Worm (Caenorhabditis elegans): Measurements from ENCODE around the gene C45G9.5.

C45G9.5 gene

DNA sequence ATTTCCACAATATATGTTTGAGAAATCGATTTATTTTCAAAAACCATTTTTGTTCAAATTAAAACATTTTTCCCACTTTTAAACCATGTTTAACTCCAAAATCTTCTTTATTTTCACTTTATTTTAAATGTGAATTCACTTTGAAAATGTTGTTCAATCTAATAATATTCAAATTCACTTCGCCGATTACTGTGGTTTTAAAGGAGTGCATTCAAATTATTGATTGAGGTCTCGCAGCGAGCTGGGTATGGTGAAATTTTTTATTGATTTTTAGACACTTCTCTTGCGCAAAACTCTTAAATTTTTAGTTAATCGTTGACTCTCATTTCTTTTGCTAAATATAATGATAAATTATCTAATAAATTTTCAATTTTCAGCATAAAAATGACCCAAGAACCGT lies at the start of gene C45G9.5:
Gene C45G9.5 (plus strand): TSS at position 378 of the 400 bp plus-strand sequence.
- no peak for TF ChIP-seq him-1 (tag; optimal IDR thresholded peaks at IDR 0.05)
- no peak for TF ChIP-seq W03F9.2 (tag; optimal IDR thresholded peaks at IDR 0.05)
- no peak for TF ChIP-seq dao-5 (tag; optimal IDR thresholded peaks at IDR 0.05)

- TF ChIP-seq W03F9.2 (tag; optimal IDR thresholded peaks at IDR 0.05) (no peak), him-1 (tag; optimal IDR thresholded peaks at IDR 0.05) (no peak), dao-5 (tag; optimal IDR thresholded peaks at IDR 0.05) (no peak)
Measured at ce11 chrIII:4998956-4999425, 48.9 kb upstream of the C45G9.5 start, which contains the start of gene smcr-8. smcr-8 (plus strand) TSS chrIII:4999375.

- TF ChIP-seq dao-5 (tag; optimal IDR thresholded peaks at IDR 0.05) (no peak), him-1 (tag; optimal IDR thresholded peaks at IDR 0.05) (no peak), W03F9.2 (tag; optimal IDR thresholded peaks at IDR 0.05) (no peak)
Measured at ce11 chrIII:5002231-5002630, 45.7 kb upstream of the C45G9.5 start, which contains the start of gene R144.10. R144.10 (minus strand) TSS chrIII:5002331.

DNA sequence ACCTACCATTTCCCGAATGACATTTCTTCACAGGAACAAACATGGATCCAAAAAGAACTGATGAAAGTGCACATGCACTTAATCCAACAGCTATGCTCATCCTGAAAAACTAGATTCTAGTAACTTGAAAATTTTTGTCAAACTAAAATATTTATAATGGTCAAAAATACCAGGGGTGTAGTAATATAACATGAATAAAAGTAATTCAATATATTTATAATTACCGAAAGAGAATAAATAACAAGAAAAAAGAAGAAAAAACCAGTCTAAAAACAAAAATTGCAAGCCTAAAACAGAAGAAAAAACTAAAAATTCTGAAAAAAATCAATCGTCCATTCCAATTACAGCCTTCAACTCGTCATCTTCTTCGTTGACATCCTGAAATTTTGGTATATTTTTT lies 43.3 kb upstream of the C45G9.5 start, which contains the start of gene R144.6:
Gene R144.6 (minus strand): TSS at position 101 of the 400 bp plus-strand sequence.
- no peak for TF ChIP-seq dao-5 (tag; optimal IDR thresholded peaks at IDR 0.05)
- TF ChIP-seq him-1 (tag; optimal IDR thresholded peaks at IDR 0.05) = no peak
- no peak for TF ChIP-seq W03F9.2 (tag; optimal IDR thresholded peaks at IDR 0.05)

- TF ChIP-seq him-1 (tag; optimal IDR thresholded peaks at IDR 0.05) (no peak), dao-5 (tag; optimal IDR thresholded peaks at IDR 0.05) (no peak), W03F9.2 (tag; optimal IDR thresholded peaks at IDR 0.05) (no peak)
Measured at ce11 chrIII:5006881-5007280, 41.0 kb upstream of the C45G9.5 start, which contains the start of gene R144.12. R144.12 (minus strand) TSS chrIII:5006981.

ce11 chrIII:5008730-5009129 lies 39.2 kb upstream of the C45G9.5 start, which contains the start of gene R144.11:
R144.11 (minus strand) TSS chrIII:5008830.
- TF ChIP-seq him-1 (tag; optimal IDR thresholded peaks at IDR 0.05) (no peak), dao-5 (tag; optimal IDR thresholded peaks at IDR 0.05) (no peak), W03F9.2 (tag; optimal IDR thresholded peaks at IDR 0.05) (no peak)

DNA sequence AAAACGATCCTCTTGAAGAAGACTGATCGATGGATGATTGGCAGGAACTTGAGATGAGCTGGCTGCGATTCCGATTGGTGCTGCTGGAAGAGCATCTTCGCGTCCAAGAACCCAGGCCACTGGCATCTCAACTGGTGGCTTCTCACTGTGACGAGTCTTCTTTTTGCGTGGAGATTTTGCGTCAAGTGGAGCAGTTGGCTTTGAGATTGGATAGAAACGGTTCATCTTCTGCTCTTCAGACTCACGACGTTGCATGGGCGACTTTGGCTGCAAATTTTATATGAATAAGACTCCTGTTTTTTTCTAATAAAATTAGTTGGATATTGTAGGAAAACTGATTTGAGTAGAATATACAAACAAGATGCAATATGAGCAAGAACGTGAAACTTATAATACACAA lies 37.2 kb upstream of the C45G9.5 start:
- TF ChIP-seq dao-5 (tag; optimal IDR thresholded peaks at IDR 0.05) = no peak
- TF ChIP-seq W03F9.2 (tag; optimal IDR thresholded peaks at IDR 0.05) = no peak
- TF ChIP-seq him-1 (tag; optimal IDR thresholded peaks at IDR 0.05) = no peak

DNA sequence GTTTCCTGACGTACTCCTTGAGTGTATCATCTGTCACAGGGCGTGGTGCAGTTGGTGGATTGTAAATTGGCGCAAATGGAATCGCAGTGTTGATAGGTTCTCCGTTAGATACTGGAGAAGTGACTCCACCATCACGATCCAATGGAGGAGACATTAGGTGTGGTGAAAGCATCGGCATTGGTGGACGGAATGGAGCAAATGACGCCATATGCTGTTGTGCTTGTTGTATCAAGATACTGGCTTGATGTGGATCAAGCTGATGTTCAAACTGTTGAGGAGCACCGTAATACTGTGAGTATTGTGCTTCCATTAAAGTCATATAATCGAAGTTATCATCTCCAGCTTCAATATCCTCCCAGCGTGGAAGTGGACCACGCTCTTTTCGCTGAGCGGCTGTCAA lies 35.5 kb upstream of the C45G9.5 start:
- no peak for TF ChIP-seq him-1 (tag; optimal IDR thresholded peaks at IDR 0.05)
- TF ChIP-seq dao-5 (tag; optimal IDR thresholded peaks at IDR 0.05) = no peak
- no peak for TF ChIP-seq W03F9.2 (tag; optimal IDR thresholded peaks at IDR 0.05)

- peak; percentile 67 for TF ChIP-seq him-1 (tag; optimal IDR thresholded peaks at IDR 0.05)
- TF ChIP-seq W03F9.2 (tag; optimal IDR thresholded peaks at IDR 0.05) = peak; percentile 57
- no peak for TF ChIP-seq dao-5 (tag; optimal IDR thresholded peaks at IDR 0.05)
Measured at ce11 chrIII:5013915-5014346, 34.0 kb upstream of the C45G9.5 start.

DNA sequence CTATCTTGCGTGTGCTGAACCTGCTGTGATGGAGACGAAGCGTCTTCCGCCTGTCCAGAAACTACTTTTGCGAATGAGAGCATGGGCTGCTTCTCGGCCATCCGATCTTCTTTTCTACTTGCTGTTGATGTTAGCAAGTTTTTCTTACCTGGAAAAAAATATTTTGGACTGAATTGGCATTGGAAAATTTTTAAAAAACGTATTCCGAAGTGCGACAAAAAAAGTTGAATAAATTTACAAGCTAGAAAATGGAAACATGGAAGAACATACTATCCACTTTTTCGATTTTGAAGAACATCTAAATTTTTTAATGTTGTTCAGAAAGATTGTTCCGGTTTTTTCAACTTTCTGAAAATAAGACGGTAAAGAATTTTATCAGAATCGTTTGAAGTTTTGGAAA lies 30.4 kb upstream of the C45G9.5 start, which contains the start of gene larp-1:
Gene larp-1 (minus strand): TSS at position 101 of the 400 bp plus-strand sequence.
- no peak for TF ChIP-seq dao-5 (tag; optimal IDR thresholded peaks at IDR 0.05)
- no peak for TF ChIP-seq him-1 (tag; optimal IDR thresholded peaks at IDR 0.05)
- no peak for TF ChIP-seq W03F9.2 (tag; optimal IDR thresholded peaks at IDR 0.05)

DNA sequence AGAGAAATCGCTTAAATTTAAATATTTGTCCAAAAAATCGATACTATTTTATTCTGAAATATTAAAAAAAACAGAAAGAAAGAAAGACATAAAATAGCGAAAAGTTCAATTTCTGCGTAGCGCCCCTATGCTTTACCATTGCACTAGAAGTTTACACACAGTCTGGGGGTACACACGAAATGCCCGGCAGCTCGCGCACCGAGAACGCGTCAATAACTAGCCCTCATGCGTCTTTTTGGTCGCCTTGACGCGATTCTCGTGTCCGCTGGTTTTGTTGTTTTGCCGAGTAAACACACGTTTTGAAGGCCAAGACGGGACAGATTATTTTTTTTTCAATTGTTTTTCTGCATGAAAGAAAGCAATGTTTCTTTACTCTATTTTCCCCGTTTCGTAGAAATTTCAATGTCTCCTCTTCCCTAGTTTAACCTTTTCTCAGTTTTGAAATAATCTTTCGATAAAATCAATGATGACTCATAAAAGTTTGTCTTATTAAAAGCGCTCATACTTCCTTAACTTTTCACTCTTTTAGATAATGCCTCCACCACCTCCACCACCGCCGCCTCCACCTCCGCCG lies 29.7 kb upstream of the C45G9.5 start, which contains the start of gene wip-1:
Gene wip-1 (plus strand): TSS at position 524 of the 574 bp plus-strand sequence.
- TF ChIP-seq W03F9.2 (tag; optimal IDR thresholded peaks at IDR 0.05) = peak; percentile 98
- TF ChIP-seq dao-5 (tag; optimal IDR thresholded peaks at IDR 0.05) = peak; percentile 72
- peak; percentile 98 for TF ChIP-seq him-1 (tag; optimal IDR thresholded peaks at IDR 0.05)

DNA sequence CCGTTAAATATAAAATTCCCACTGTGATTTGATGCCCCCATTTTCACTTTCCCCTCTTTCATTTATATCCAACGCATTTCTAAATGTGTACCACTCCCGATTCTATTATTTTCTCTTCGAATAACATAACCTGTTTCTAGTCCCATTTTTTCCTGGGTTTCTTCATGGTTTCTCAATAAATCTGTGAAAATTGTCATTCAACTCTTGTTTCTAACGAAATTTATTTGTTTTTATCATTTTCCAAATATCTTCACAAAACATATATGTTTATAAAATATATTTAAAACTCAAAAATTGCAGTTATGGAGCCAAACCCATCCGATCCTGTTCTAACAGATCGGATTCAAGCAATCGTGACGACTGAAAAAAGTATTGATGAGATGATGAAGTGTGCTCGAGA lies 27.0 kb upstream of the C45G9.5 start, which contains the start of gene mdt-11:
Gene mdt-11 (plus strand): TSS at position 301 of the 400 bp plus-strand sequence.
- TF ChIP-seq dao-5 (tag; optimal IDR thresholded peaks at IDR 0.05) (no peak), him-1 (tag; optimal IDR thresholded peaks at IDR 0.05) (no peak), W03F9.2 (tag; optimal IDR thresholded peaks at IDR 0.05) (no peak)

DNA sequence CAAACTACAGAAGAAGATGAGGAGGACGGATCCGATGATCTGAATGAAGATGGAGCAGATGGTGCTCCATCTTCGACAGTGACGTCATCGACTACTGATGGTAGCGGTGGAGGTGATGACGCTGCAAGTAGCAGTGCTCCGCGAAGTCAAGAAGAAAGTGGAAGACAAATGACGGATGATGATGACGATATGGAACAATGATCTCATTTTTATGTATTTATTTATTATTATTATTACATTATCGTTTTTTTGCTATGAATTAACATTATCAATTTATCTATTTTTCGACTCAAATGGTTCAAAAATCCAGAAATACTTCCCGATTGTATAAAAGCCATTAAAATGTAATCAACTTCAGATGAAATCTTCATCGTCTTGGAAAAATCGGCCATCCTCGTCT lies 26.2 kb upstream of the C45G9.5 start, which contains the start of gene R144.3:
Gene R144.3 (plus strand): TSS at position 301 of the 400 bp plus-strand sequence.
- TF ChIP-seq dao-5 (tag; optimal IDR thresholded peaks at IDR 0.05) (no peak), W03F9.2 (tag; optimal IDR thresholded peaks at IDR 0.05) (no peak), him-1 (tag; optimal IDR thresholded peaks at IDR 0.05) (no peak)

DNA sequence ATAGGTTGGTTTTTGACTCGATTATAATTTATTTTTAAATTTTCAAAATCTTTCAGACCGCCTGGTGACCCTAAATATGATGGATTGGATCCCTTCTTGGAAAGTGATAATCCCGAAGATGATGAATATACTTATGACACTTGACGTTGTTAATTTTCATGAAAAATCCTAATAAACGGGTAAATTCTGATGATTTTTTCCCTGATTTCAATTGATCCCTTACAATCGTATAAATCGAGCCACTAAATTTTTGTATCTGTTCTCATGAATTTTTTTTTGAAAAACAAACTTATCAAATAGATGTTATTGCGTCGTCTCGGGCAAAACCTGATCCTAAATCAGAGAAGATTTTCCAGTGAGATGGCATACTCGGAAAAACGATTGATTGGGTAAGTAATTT lies 25.0 kb upstream of the C45G9.5 start, which contains the start of gene R144.13:
Gene R144.13 (plus strand): TSS at position 301 of the 400 bp plus-strand sequence.
- TF ChIP-seq him-1 (tag; optimal IDR thresholded peaks at IDR 0.05) = no peak
- TF ChIP-seq W03F9.2 (tag; optimal IDR thresholded peaks at IDR 0.05) = no peak
- no peak for TF ChIP-seq dao-5 (tag; optimal IDR thresholded peaks at IDR 0.05)
